Worm (Caenorhabditis elegans): Measurements from ENCODE around the gene mtss-1.

Gene mtss-1

DNA sequence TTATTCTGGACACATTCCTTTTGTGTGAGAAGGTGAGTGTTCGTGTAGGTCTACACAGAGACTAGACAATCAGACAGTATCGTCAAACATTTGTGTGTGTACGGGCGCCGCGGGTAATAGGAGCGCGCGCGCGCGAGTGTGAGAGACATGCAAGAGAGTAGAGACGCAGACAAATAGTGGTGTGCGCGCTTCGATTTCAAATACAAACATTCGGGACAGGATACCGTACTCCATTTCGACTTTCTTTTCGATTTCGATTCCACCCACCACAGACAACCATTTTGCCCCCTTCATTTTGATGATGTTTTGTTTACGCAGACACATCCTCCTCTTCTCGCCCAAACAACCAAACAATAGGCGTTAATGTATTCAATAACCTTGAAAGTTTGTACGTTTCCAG, 26.7 kb downstream of the mtss-1 start (continued):
- no peak for TF ChIP-seq snpc-1.3 (tag; optimal IDR thresholded peaks at IDR 0.05; ENCODE audit: insufficient read depth)
- no peak for TF ChIP-seq B0261.1 (tag; optimal IDR thresholded peaks at IDR 0.05)
- TF ChIP-seq tbp1 (GFP tag; optimal IDR thresholded peaks at IDR 0.05), result peak; percentile 43
- TF ChIP-seq lin-40 (tag; optimal IDR thresholded peaks at IDR 0.05), result peak; percentile 43
- TF ChIP-seq mel-28 (tag; optimal IDR thresholded peaks at IDR 0.05; ENCODE audit: borderline replicate concordance), result no peak
- no peak for TF ChIP-seq ceh-79 (tag; optimal IDR thresholded peaks at IDR 0.05)
- peak; percentile 79 for TF ChIP-seq ets-4 (GFP tag; optimal IDR thresholded peaks at IDR 0.05)
- TF ChIP-seq lin-26 (GFP tag; IDR thresholded peaks at IDR 0.05), result 0 out of 2 replicates have a peak, but pooled peaks have one; percentile 48
- TF ChIP-seq nhr-27 (tag; optimal IDR thresholded peaks at IDR 0.05), result no peak
- TF ChIP-seq lsy-27 (tag; optimal IDR thresholded peaks at IDR 0.05; ENCODE audit: borderline replicate concordance, insufficient read depth), result no peak
- TF ChIP-seq let-607 (tag; optimal IDR thresholded peaks at IDR 0.05), result no peak
- 0 out of 2 replicates have a peak, but pooled peaks have one; percentile 25 for TF ChIP-seq C06A6.2 (GFP tag; conservative IDR thresholded peaks at IDR 0.05)
- no peak for TF ChIP-seq nfya-1 (tag; optimal IDR thresholded peaks at IDR 0.05; ENCODE audit: borderline replicate concordance, insufficient read depth)
- TF ChIP-seq ceh-27 (GFP tag; optimal IDR thresholded peaks at IDR 0.05), result peak; percentile 63
- TF ChIP-seq hrde-1 (tag; optimal IDR thresholded peaks at IDR 0.05; ENCODE audit: borderline replicate concordance), result no peak
- no peak for TF ChIP-seq dpff-1 (tag; optimal IDR thresholded peaks at IDR 0.05)
- peak; percentile 86 for TF ChIP-seq hmg-1.2 (GFP tag; IDR thresholded peaks at IDR 0.05)
- no peak for TF ChIP-seq ztf-22 (GFP tag; optimal IDR thresholded peaks at IDR 0.05)
- no peak for TF ChIP-seq aptf-2 (GFP tag; conservative IDR thresholded peaks at IDR 0.05)
- no peak for TF ChIP-seq hlh-12 (tag; optimal IDR thresholded peaks at IDR 0.05)
- TF ChIP-seq F22D6.2 (tag; optimal IDR thresholded peaks at IDR 0.05), result no peak
- no peak for TF ChIP-seq T26A5.8 (tag; optimal IDR thresholded peaks at IDR 0.05)
- TF ChIP-seq atf-7 (tag; optimal IDR thresholded peaks at IDR 0.05), result peak; percentile 52
- peak; percentile 57 for TF ChIP-seq ztf-26 (tag; optimal IDR thresholded peaks at IDR 0.05)
- no peak for TF ChIP-seq mxl-1 (tag; optimal IDR thresholded peaks at IDR 0.05)
- TF ChIP-seq T07F8.4 (tag; optimal IDR thresholded peaks at IDR 0.05), result no peak
- TF ChIP-seq cebp-1 (GFP tag; IDR thresholded peaks at IDR 0.05), result 0 out of 2 replicates have a peak, but pooled peaks have one; percentile 9
- TF ChIP-seq cebp-1 (tag; optimal IDR thresholded peaks at IDR 0.05), result peak; percentile 73
- no peak for TF ChIP-seq xnd-1 (tag; optimal IDR thresholded peaks at IDR 0.05)
- no peak for TF ChIP-seq gei-17 (GFP tag; optimal IDR thresholded peaks at IDR 0.05)
- no peak for TF ChIP-seq D2030.7 (GFP tag; IDR thresholded peaks at IDR 0.05)
- no peak for TF ChIP-seq F55B11.4 (tag; optimal IDR thresholded peaks at IDR 0.05; ENCODE audit: borderline replicate concordance, insufficient read depth)
- TF ChIP-seq Y53F4B.3 (GFP tag; IDR thresholded peaks at IDR 0.05), result no peak
- no peak for TF ChIP-seq rec-8 (tag; optimal IDR thresholded peaks at IDR 0.05)
- no peak for TF ChIP-seq bed-2 (GFP tag; IDR thresholded peaks at IDR 0.05)
- TF ChIP-seq madf-8 (GFP tag; conservative IDR thresholded peaks at IDR 0.05), result no peak
- peak; percentile 48; the same call in 1 of the 2 replicates for TF ChIP-seq attf-3 (GFP tag; conservative IDR thresholded peaks at IDR 0.05)
- no peak for TF ChIP-seq ceh-58 (GFP tag; IDR thresholded peaks at IDR 0.05)
- peak; percentile 69 for TF ChIP-seq hsf-1 (GFP tag; IDR thresholded peaks at IDR 0.05)
- TF ChIP-seq Y56A3A.18 (GFP tag; IDR thresholded peaks at IDR 0.05), result no peak
- no peak for TF ChIP-seq C17E4.6 (GFP tag; IDR thresholded peaks at IDR 0.05)
- TF ChIP-seq Y67H2A.10 (GFP tag; conservative IDR thresholded peaks at IDR 0.05), result no peak
- TF ChIP-seq snpc-1.1 (tag; optimal IDR thresholded peaks at IDR 0.05; ENCODE audit: insufficient read depth), result no peak
- no peak for TF ChIP-seq egrh-3 (GFP tag; IDR thresholded peaks at IDR 0.05)
- no peak for TF ChIP-seq ztf-25 (GFP tag; IDR thresholded peaks at IDR 0.05)
- peak; percentile 70; the same call in 1 of the 2 replicates for TF ChIP-seq K11D2.4 (GFP tag; IDR thresholded peaks at IDR 0.05)
- 0 out of 2 replicates have a peak, but pooled peaks have one; percentile 42 for TF ChIP-seq Y53G8AR.9 (GFP tag; conservative IDR thresholded peaks at IDR 0.05)
